Fruit fly (Drosophila melanogaster): ENCODE data around the gene CG33521.
A peak's percentile ranks its signal among the peaks of the same experiment; 100 is the strongest.

The CG33521 gene

DNA sequence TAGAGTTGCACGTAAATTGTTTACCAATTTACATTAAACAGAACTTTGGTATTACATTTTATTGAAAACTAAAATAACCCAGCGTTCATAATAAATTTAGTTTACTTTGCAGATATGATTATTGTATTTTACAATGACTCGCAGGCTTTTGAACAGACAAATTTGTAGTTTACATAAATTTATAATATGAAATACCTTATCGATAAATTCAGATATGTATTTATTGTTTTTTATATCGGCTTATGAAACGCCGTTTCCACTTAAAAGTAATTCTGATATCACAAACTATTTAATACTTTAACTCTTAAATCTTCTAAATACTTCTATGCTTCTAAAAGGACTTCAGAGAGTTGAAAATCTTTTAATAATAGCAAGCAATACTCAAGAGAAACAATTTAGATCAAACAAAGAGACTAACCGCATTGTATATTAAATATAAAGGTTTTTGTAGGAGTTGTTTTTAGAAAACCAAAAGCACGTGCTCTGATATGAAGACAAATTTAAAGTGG is 11.1 kb downstream of the CG33521 start, which contains the start of gene PIP4K:
Gene PIP4K, minus strand, starts transcription at position 196 of the 509 bp plus-strand sequence.
- TF ChIP-seq CG11902 (GFP tag; optimal IDR thresholded peaks at IDR 0.05) (no peak), CG8119 (GFP tag; IDR thresholded peaks at IDR 0.05) (no peak), CG16779 (tag; optimal IDR thresholded peaks at IDR 0.05) (no peak), CG3032 (tag; optimal IDR thresholded peaks at IDR 0.05) (peak; percentile 53), Ets96B (tag; optimal IDR thresholded peaks at IDR 0.05) (peak; percentile 13), Ets21C (GFP tag; optimal IDR thresholded peaks at IDR 0.05) (no peak), CG8319 (GFP tag; optimal IDR thresholded peaks at IDR 0.05) (no peak), Smox (GFP tag; optimal IDR thresholded peaks at IDR 0.05) (peak; percentile 34), CG15336 (GFP tag; IDR thresholded peaks at IDR 0.05) (no peak), CG6808 (GFP tag; optimal IDR thresholded peaks at IDR 0.05) (no peak), Hr38 (GFP tag; optimal IDR thresholded peaks at IDR 0.05) (no peak), dsx (GFP tag; optimal IDR thresholded peaks at IDR 0.05; ENCODE audit: poor library complexity, severe bottlenecking) (peak; percentile 97), cyc (GFP tag; optimal IDR thresholded peaks at IDR 0.05) (peak; percentile 1), lz (GFP tag; optimal IDR thresholded peaks at IDR 0.05) (no peak), CG8632 (GFP tag; optimal IDR thresholded peaks at IDR 0.05) (peak; percentile 2), ss (GFP tag; optimal IDR thresholded peaks at IDR 0.05) (no peak), pdm3 (GFP tag; optimal IDR thresholded peaks at IDR 0.05) (no peak), achi (GFP tag; optimal IDR thresholded peaks at IDR 0.05) (no peak), OdsH (GFP tag; optimal IDR thresholded peaks at IDR 0.05) (peak; percentile 38)

DNA sequence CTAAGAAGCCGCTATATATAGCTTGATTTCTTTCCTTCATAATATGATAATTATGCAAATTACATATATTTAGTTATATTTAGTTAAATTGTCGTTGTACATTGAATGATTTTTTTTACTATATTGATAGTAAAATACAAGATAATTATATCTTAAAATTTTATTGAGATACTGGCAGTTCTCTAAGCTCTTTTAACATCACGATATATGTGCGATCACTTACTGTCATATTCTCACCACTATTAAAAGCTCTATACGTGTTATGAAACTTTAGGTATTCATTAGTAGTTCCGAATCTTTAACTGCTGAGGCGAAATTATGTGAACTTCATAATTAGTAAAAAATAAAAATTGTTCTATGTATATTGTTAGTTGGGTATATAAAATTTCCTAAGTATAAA is 13.0 kb downstream of the CG33521 start, which contains the start of gene Mitf:
Gene Mitf, plus strand, starts transcription at position 254 of the 400 bp plus-strand sequence.
- TF ChIP-seq Eip75B (GFP tag; optimal IDR thresholded peaks at IDR 0.05) (no peak), Gug (GFP tag; IDR thresholded peaks at IDR 0.05) (no peak), Met (GFP tag; optimal IDR thresholded peaks at IDR 0.05) (no peak), fd85E (GFP tag; optimal IDR thresholded peaks at IDR 0.05) (no peak), Ets96B (tag; optimal IDR thresholded peaks at IDR 0.05) (no peak), ss (GFP tag; optimal IDR thresholded peaks at IDR 0.05) (no peak), CG16779 (tag; optimal IDR thresholded peaks at IDR 0.05) (no peak), CG31627 (GFP tag; optimal IDR thresholded peaks at IDR 0.05) (no peak)

DNA sequence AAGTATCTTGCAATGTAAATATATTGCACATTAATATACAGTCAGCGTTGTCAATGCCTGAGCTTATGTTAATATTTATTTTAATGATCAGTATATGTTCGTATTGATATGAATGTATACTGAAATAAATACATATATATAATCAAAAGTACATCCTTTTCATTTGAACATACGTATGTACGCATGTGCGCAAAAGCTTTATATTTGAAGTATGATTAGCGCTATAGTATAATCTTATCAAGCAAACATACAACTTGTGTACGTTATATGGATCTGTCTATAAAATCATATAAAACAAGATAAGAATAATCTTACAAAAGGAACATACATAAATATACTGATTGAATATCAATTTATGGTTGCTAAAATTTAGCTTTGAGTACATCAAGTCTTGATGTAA is 13.6 kb downstream of the CG33521 start:
- TF ChIP-seq CG4318 (GFP tag; optimal IDR thresholded peaks at IDR 0.05) (no peak), Ets21C (GFP tag; optimal IDR thresholded peaks at IDR 0.05) (no peak), Hr39 (GFP tag; optimal IDR thresholded peaks at IDR 0.05) (no peak), CG3032 (tag; optimal IDR thresholded peaks at IDR 0.05) (no peak), fd85E (GFP tag; optimal IDR thresholded peaks at IDR 0.05) (no peak), ss (GFP tag; optimal IDR thresholded peaks at IDR 0.05) (peak in 1 of 2 experiments; percentile 48), CG11762 (GFP tag; optimal IDR thresholded peaks at IDR 0.05; ENCODE audit: insufficient read depth) (no peak), CG31627 (GFP tag; optimal IDR thresholded peaks at IDR 0.05) (no peak), spab (GFP tag; optimal IDR thresholded peaks at IDR 0.05) (no peak), CG10631 (GFP tag; optimal IDR thresholded peaks at IDR 0.05) (no peak), Hr38 (GFP tag; optimal IDR thresholded peaks at IDR 0.05) (no peak), CG6792 (GFP tag; optimal IDR thresholded peaks at IDR 0.05) (no peak), dac (GFP tag; optimal IDR thresholded peaks at IDR 0.05) (no peak), Ets96B (tag; optimal IDR thresholded peaks at IDR 0.05) (no peak), Smox (GFP tag; optimal IDR thresholded peaks at IDR 0.05) (no peak), net (GFP tag; optimal IDR thresholded peaks at IDR 0.05) (no peak), Gug (GFP tag; IDR thresholded peaks at IDR 0.05) (no peak), dsx (GFP tag; optimal IDR thresholded peaks at IDR 0.05; ENCODE audit: poor library complexity, severe bottlenecking) (no peak), Eip78C (GFP tag) (peak; percentile 67), CG8632 (GFP tag; optimal IDR thresholded peaks at IDR 0.05) (no peak), CG7368 (GFP tag; optimal IDR thresholded peaks at IDR 0.05) (no peak), CG15336 (GFP tag; IDR thresholded peaks at IDR 0.05) (no peak), eg (GFP tag; IDR thresholded peaks at IDR 0.05) (no peak), salr (GFP tag; optimal IDR thresholded peaks at IDR 0.05) (no peak), CG6163 (GFP tag; IDR thresholded peaks at IDR 0.05) (no peak), Met (GFP tag; optimal IDR thresholded peaks at IDR 0.05) (no peak), Sox14 (GFP tag; optimal IDR thresholded peaks at IDR 0.05) (no peak), Sox102F (GFP tag; optimal IDR thresholded peaks at IDR 0.05) (no peak), Eip93F (GFP tag; optimal IDR thresholded peaks at IDR 0.05) (peak; percentile 4), CG6854 (GFP tag; optimal IDR thresholded peaks at IDR 0.05) (peak; percentile 48), Hr4 (GFP tag; optimal IDR thresholded peaks at IDR 0.05) (no peak), esn (GFP tag; optimal IDR thresholded peaks at IDR 0.05) (peak; percentile 14), CG6276 (GFP tag; optimal IDR thresholded peaks at IDR 0.05) (peak; percentile 79), achi (GFP tag; optimal IDR thresholded peaks at IDR 0.05) (no peak), CG9139 (GFP tag; optimal IDR thresholded peaks at IDR 0.05) (peak; percentile 50)
